Fruit fly (Drosophila melanogaster) whole organism, embryonic: Measurements from ENCODE around the gene CG5793.

ENCODE experiments used
- Abd-B ChIP-seq: fragments of 200-800 bp; sonication (Bioruptor generic); optimal IDR thresholded peaks from 2 replicates; lab custom pipeline; 2018; ENCODE audit warnings: missing biosample characterization, mild to moderate bottlenecking, missing genetic modification characterization, moderate library complexity
- Bgb ChIP-seq: fragments of 200-800 bp; sonication (Bioruptor generic); IDR thresholded peaks from 2 replicates; pipeline ENCODE4 v1.3.6; 2022; ENCODE audit warnings: missing biosample characterization, missing genetic modification characterization; ENCODE audit not compliant: partially characterized antibody
- BtbVII ChIP-seq: fragments of 200-800 bp; sonication (Bioruptor generic); optimal IDR thresholded peaks from 3 replicates; lab custom pipeline; 2017; ENCODE audit warnings: missing biosample characterization, mild to moderate bottlenecking, missing genetic modification characterization
- CG10366 ChIP-seq: fragments of 200-800 bp; sonication (Bioruptor generic); IDR thresholded peaks from 2 replicates; pipeline ENCODE4 v1.3.6; 2022; ENCODE audit warnings: missing biosample characterization, missing genetic modification characterization
- CG10654 ChIP-seq: fragments of 200-800 bp; sonication (Bioruptor generic); optimal IDR thresholded peaks from 2 replicates; lab custom pipeline; 2016; ENCODE audit warnings: missing biosample characterization, missing genetic modification characterization
- CG10959 ChIP-seq: fragments of 200-800 bp; sonication (Bioruptor generic); IDR thresholded peaks from 2 replicates; pipeline ENCODE4 v1.3.6; 2022; ENCODE audit warnings: missing biosample characterization, missing genetic modification characterization
- CG1233 ChIP-seq: fragments of 200-800 bp; sonication (Bioruptor generic); optimal IDR thresholded peaks from 4 replicates; lab custom pipeline; 2018; ENCODE audit warnings: missing biosample characterization, mild to moderate bottlenecking, missing genetic modification characterization
- CG17829 ChIP-seq: fragments of 200-800 bp; optimal IDR thresholded peaks from 2 replicates; lab custom pipeline; 2019; ENCODE audit warnings: missing biosample characterization, mild to moderate bottlenecking, missing genetic modification characterization, moderate library complexity
- CG17912 ChIP-seq: fragments of 200-800 bp; sonication (Bioruptor generic); optimal IDR thresholded peaks from 2 replicates; lab custom pipeline; 2018; ENCODE audit warnings: missing biosample characterization, mild to moderate bottlenecking, missing genetic modification characterization
- CG18262 ChIP-seq: fragments of 200-800 bp; optimal IDR thresholded peaks from 3 replicates; lab custom pipeline; 2019; ENCODE audit warnings: missing biosample characterization, mild to moderate bottlenecking, missing genetic modification characterization, moderate library complexity
- CG31365 ChIP-seq: fragments of 200-800 bp; sonication (Bioruptor generic); optimal IDR thresholded peaks from 2 replicates; lab custom pipeline; 2018; ENCODE audit warnings: missing biosample characterization, mild to moderate bottlenecking, missing genetic modification characterization
- CG3281 ChIP-seq: fragments of 200-800 bp; sonication (Bioruptor generic); optimal IDR thresholded peaks from 3 replicates; lab custom pipeline; 2017; ENCODE audit warnings: missing biosample characterization, mild to moderate bottlenecking, missing genetic modification characterization
- CG3726 ChIP-seq: fragments of 200-800 bp; sonication (Bioruptor generic); IDR thresholded peaks from 3 replicates; pipeline ENCODE4, ENCODE4 v1.3.6; 2022; ENCODE audit warnings: missing biosample characterization, missing genetic modification characterization
- CG7372 ChIP-seq: fragments of 200-800 bp; sonication (Bioruptor generic); IDR thresholded peaks from 2 replicates; pipeline ENCODE4 v1.3.6; 2022; ENCODE audit warnings: missing biosample characterization, missing genetic modification characterization
- CG7556 ChIP-seq: fragments of 200-800 bp; sonication (Bioruptor generic); optimal IDR thresholded peaks from 2 replicates; lab custom pipeline; 2017; ENCODE audit warnings: missing biosample characterization, mild to moderate bottlenecking, missing genetic modification characterization
- CG8388 ChIP-seq: fragments of 200-800 bp; sonication (Bioruptor generic); optimal IDR thresholded peaks from 2 replicates; lab custom pipeline; 2019; ENCODE audit warnings: missing biosample characterization, mild to moderate bottlenecking, missing genetic modification characterization, moderate library complexity
- CG9609 ChIP-seq: fragments of 200-800 bp; sonication (Bioruptor generic); optimal IDR thresholded peaks from 3 replicates; lab custom pipeline; 2016; ENCODE audit warnings: missing biosample characterization, missing genetic modification characterization
- CG9727 ChIP-seq: fragments of 200-800 bp; sonication (Bioruptor generic); optimal IDR thresholded peaks from 3 replicates; lab custom pipeline; 2017; ENCODE audit warnings: missing biosample characterization, mild to moderate bottlenecking, missing genetic modification characterization
- CG9797 ChIP-seq: fragments of 200-800 bp; sonication (Bioruptor generic); optimal IDR thresholded peaks from 3 replicates; lab custom pipeline; 2018; ENCODE audit warnings: missing biosample characterization, mild to moderate bottlenecking, missing genetic modification characterization
- CG9817 ChIP-seq: fragments of 200-800 bp; sonication (Bioruptor generic); optimal IDR thresholded peaks from 2 replicates; lab custom pipeline; 2018; ENCODE audit warnings: missing biosample characterization, mild to moderate bottlenecking, missing genetic modification characterization, moderate library complexity
- Chrac-16 ChIP-seq: fragments of 200-800 bp; sonication (Bioruptor generic); optimal IDR thresholded peaks from 3 replicates; lab custom pipeline; 2016; ENCODE audit warnings: missing biosample characterization, missing genetic modification characterization
- Dad ChIP-seq: fragments of 200-800 bp; sonication (Bioruptor generic); optimal IDR thresholded peaks from 3 replicates; lab custom pipeline; 2016; ENCODE audit warnings: missing biosample characterization, missing genetic modification characterization
- Dbx ChIP-seq: fragments of 200-800 bp; sonication (Bioruptor generic); IDR thresholded peaks from 3 replicates; pipeline ENCODE4 v1.3.6; 2022; ENCODE audit warnings: missing biosample characterization, missing genetic modification characterization
- Ets97D ChIP-seq: fragments of 200-800 bp; sonication (Bioruptor generic); optimal IDR thresholded peaks from 3 replicates; lab custom pipeline; 2016; ENCODE audit warnings: missing biosample characterization, missing genetic modification characterization
- GATAe ChIP-seq: fragments of 200-800 bp; sonication (Bioruptor generic); conservative IDR thresholded peaks from 2 replicates; pipeline ENCODE4 v1.3.6; 2022; ENCODE audit warnings: missing biosample characterization, missing genetic modification characterization
- Mad ChIP-seq: fragments of 200-800 bp; sonication (Bioruptor generic); optimal IDR thresholded peaks from 2 replicates; lab custom pipeline; 2016; ENCODE audit warnings: missing biosample characterization, missing genetic modification characterization
- Med ChIP-seq: fragments of 200-800 bp; sonication (Bioruptor generic); peaks from one replicate; lab custom pipeline; 2016; ENCODE audit warnings: missing biosample characterization, missing genetic modification characterization, mild to moderate bottlenecking, inconsistent platforms, moderate library complexity
- Oli ChIP-seq: fragments of 200-800 bp; sonication (Bioruptor generic); optimal IDR thresholded peaks from 2 replicates; lab custom pipeline; 2018; ENCODE audit warnings: missing biosample characterization, mild to moderate bottlenecking, missing genetic modification characterization, moderate library complexity
- Sox100B ChIP-seq: fragments of 200-800 bp; sonication (Bioruptor generic); optimal IDR thresholded peaks from 3 replicates; lab custom pipeline; 2018; ENCODE audit warnings: missing biosample characterization, mild to moderate bottlenecking, missing genetic modification characterization
- TFAM ChIP-seq: fragments of 200-800 bp; sonication (Bioruptor generic); optimal IDR thresholded peaks from 2 replicates; lab custom pipeline; 2017; ENCODE audit warnings: missing biosample characterization, missing genetic modification characterization, inconsistent platforms
- Taf1 ChIP-seq: fragments of 200-800 bp; sonication (Bioruptor generic); IDR thresholded peaks from 2 replicates; pipeline ENCODE4 v1.3.6; 2022; ENCODE audit warnings: missing biosample characterization, missing genetic modification characterization
- aop ChIP-seq: fragments of 200-800 bp; sonication (Bioruptor generic); IDR thresholded peaks from 2 replicates; pipeline ENCODE4 v1.3.6; 2022; ENCODE audit warnings: missing biosample characterization, missing genetic modification characterization
- ara ChIP-seq: fragments of 200-800 bp; sonication (Bioruptor generic); IDR thresholded peaks from 2 replicates; pipeline ENCODE4 v1.3.6; 2022; ENCODE audit warnings: missing biosample characterization, missing genetic modification characterization
- az2 ChIP-seq: fragments of 200-800 bp; sonication (Bioruptor generic); optimal IDR thresholded peaks from 3 replicates; lab custom pipeline; 2016; ENCODE audit warnings: missing biosample characterization, missing genetic modification characterization
- bigmax ChIP-seq: fragments of 200-800 bp; sonication (Bioruptor generic); optimal IDR thresholded peaks from 2 replicates; lab custom pipeline; 2018; ENCODE audit warnings: missing biosample characterization, mild to moderate bottlenecking, missing genetic modification characterization
- cas ChIP-seq: fragments of 200-800 bp; sonication (Bioruptor generic); IDR thresholded peaks from 2 replicates; pipeline ENCODE4 v1.3.6; 2022; ENCODE audit warnings: missing biosample characterization, missing genetic modification characterization
- chinmo ChIP-seq: fragments of 200-800 bp; sonication (Bioruptor generic); IDR thresholded peaks from 4 replicates; pipeline ENCODE4 v1.3.6; 2022; ENCODE audit warnings: missing biosample characterization, missing genetic modification characterization; ENCODE audit not compliant: partially characterized antibody
- esg ChIP-seq: fragments of 200-800 bp; sonication (Bioruptor generic); conservative IDR thresholded peaks from 2 replicates; pipeline ENCODE4 v1.3.6; 2022; ENCODE audit warnings: missing biosample characterization, missing genetic modification characterization
- insv ChIP-seq, 2 experiments: fragments of 200-800 bp; sonication (Bioruptor generic); optimal IDR thresholded peaks; 3 replicates each; lab custom pipeline; 2016 to 2018; ENCODE audit warnings: missing biosample characterization in 2 of 2, missing genetic modification characterization in 2 of 2
- nom ChIP-seq: fragments of 200-800 bp; sonication (Bioruptor generic); optimal IDR thresholded peaks from 2 replicates; lab custom pipeline; 2017; ENCODE audit warnings: missing biosample characterization, missing genetic modification characterization, mild to moderate bottlenecking, moderate library complexity, missing genetic modification reagents
- onecut ChIP-seq: fragments of 200-800 bp; sonication (Bioruptor generic); IDR thresholded peaks from 2 replicates; pipeline ENCODE4 v1.3.6; 2022; ENCODE audit warnings: missing biosample characterization, missing genetic modification characterization
- p53 ChIP-seq: fragments of 200-800 bp; sonication (Bioruptor generic); optimal IDR thresholded peaks from 2 replicates; lab custom pipeline; 2016; ENCODE audit warnings: missing biosample characterization, missing genetic modification characterization
- prd ChIP-seq, 3 experiments: fragments of >200 bp in 2 of 3; fragments of 200-800 bp in 1 of 3; sonication (Bioruptor generic) in 1 of 3; optimal IDR thresholded peaks in 2 of 3; IDR thresholded peaks in 1 of 3; 2 replicates in 2 of 3; 3 replicates in 1 of 3; pipeline versions ENCODE4 v1.3.6 to Lab custom; 2017 to 2022; ENCODE audit warnings: missing biosample characterization in 1 of 3, missing genetic modification characterization in 1 of 3
- psq ChIP-seq: fragments of 200-800 bp; sonication (Bioruptor generic); optimal IDR thresholded peaks from 2 replicates; lab custom pipeline; 2017; ENCODE audit warnings: missing biosample characterization, missing genetic modification characterization
- pzg ChIP-seq: fragments of 200-800 bp; sonication (Bioruptor generic); optimal IDR thresholded peaks from 3 replicates; lab custom pipeline; 2018; ENCODE audit warnings: missing biosample characterization, mild to moderate bottlenecking, missing genetic modification characterization, moderate library complexity
- sens-2 ChIP-seq: fragments of 200-800 bp; sonication (Bioruptor generic); IDR thresholded peaks from 2 replicates; pipeline ENCODE4 v1.3.6; 2022; ENCODE audit warnings: missing biosample characterization, missing genetic modification characterization
- sna ChIP-seq: fragments of 200-800 bp; sonication (Bioruptor generic); IDR thresholded peaks from 2 replicates; pipeline ENCODE4 v1.3.6; 2022; ENCODE audit warnings: missing biosample characterization, missing genetic modification characterization; ENCODE audit not compliant: partially characterized antibody
- tio ChIP-seq: fragments of 200-800 bp; sonication (Bioruptor generic); optimal IDR thresholded peaks from 2 replicates; lab custom pipeline; 2017; ENCODE audit warnings: missing biosample characterization, missing genetic modification characterization, inconsistent platforms
- twi ChIP-seq: fragments of 200-800 bp; optimal IDR thresholded peaks from 2 replicates; lab custom pipeline; 2019; ENCODE audit warnings: missing biosample characterization, mild to moderate bottlenecking, missing genetic modification characterization, moderate library complexity
- unc-4 ChIP-seq: fragments of 200-800 bp; sonication (Bioruptor generic); IDR thresholded peaks from 2 replicates; pipeline ENCODE4 v1.3.6; 2022; ENCODE audit warnings: missing biosample characterization, missing genetic modification characterization; ENCODE audit not compliant: partially characterized antibody

The CG5793 gene

DNA sequence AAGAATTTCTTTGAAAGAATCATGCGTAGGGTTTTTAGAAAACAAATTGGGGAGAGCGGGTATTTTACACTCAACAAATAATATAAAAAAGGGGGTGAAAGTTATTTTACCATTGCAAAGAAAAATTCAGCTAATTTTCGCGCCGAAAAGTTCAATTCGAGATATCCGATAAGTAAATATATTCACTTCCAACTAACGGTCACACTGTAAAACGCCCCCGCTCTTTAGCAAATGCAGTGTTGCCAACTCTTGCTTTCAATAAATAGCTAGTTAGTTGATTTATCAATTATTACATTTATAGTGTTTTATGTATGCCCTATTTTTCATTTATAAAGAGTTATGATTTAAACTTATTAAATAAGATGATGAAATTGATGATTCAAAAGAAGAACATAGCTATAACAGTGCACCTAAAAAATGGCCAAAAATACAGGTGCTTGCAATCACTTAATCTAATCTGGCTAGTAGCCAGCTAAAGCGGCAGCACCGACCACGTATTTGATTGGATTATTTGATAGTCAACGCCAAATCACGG, 10.9 kb downstream of the CG5793 start, which contains the start of gene meigo (continued):
- TF ChIP-seq cas (GFP tag; lab: Robert Waterston, UW) (0 out of 2 replicates have a peak, but pooled peaks have one; percentile 44), CG9797 (GFP tag; lab: Kevin White, UChicago) (peak; percentile 91), az2 (peak; percentile 33), BtbVII (GFP tag; lab: Kevin White, UChicago) (peak; percentile 34), CG7556 (peak; percentile 62), CG3726 (GFP tag; lab: Robert Waterston, UW) (no peak), prd (optimal IDR thresholded peaks at IDR 0.05; lab: Kevin White, UChicago) (no peak), prd (GFP tag; IDR thresholded peaks at IDR 0.05; lab: Robert Waterston, UW) (peak; percentile 72), Taf1 (GFP tag; lab: Robert Waterston, UW) (peak; percentile 51; the same call in 1 of the 2 replicates), CG3281 (peak; percentile 84), CG31365 (tag; lab: Kevin White, UChicago) (no peak), CG9817 (tag; lab: Kevin White, UChicago) (peak; percentile 79), Abd-B (GFP tag; lab: Kevin White, UChicago) (peak; percentile 90), Dad (peak; percentile 25), Oli (tag; lab: Kevin White, UChicago) (peak; percentile 53), Chrac-16 (GFP tag; lab: Kevin White, UChicago) (peak; percentile 59), twi (tag; lab: Kevin White, UChicago) (peak; percentile 52), Dbx (peak; percentile 71; the same call in 2 of the 3 replicates), CG7372 (GFP tag; lab: Robert Waterston, UW) (peak; percentile 60), onecut (GFP tag; lab: Robert Waterston, UW) (peak; percentile 9; the same call in 1 of the 2 replicates), insv (GFP tag; optimal IDR thresholded peaks at IDR 0.05; lab: Kevin White, UChicago) (peak in 1 of 2 experiments; percentile 54), Mad (GFP tag; lab: Kevin White, UChicago) (peak; percentile 69), bigmax (no peak), aop (GFP tag; lab: Robert Waterston, UW) (no peak), CG8388 (GFP tag; lab: Kevin White, UChicago) (peak; percentile 50), sna (GFP tag; lab: Robert Waterston, UW) (0 out of 2 replicates have a peak, but pooled peaks have one; percentile 49), CG18262 (tag; lab: Kevin White, UChicago) (peak; percentile 74), sens-2 (GFP tag; lab: Robert Waterston, UW) (0 out of 2 replicates have a peak, but pooled peaks have one; percentile 33), ara (GFP tag; lab: Robert Waterston, UW) (no peak), CG9727 (GFP tag; lab: Kevin White, UChicago) (peak; percentile 37), esg (GFP tag; lab: Robert Waterston, UW) (peak; percentile 62), psq (GFP tag; lab: Kevin White, UChicago) (no peak), CG1233 (GFP tag; lab: Kevin White, UChicago) (peak; percentile 47), CG10366 (GFP tag; lab: Robert Waterston, UW) (peak; percentile 39; the same call in 1 of the 2 replicates), CG10959 (GFP tag; lab: Robert Waterston, UW) (no peak), Ets97D (GFP tag; lab: Kevin White, UChicago) (peak; percentile 53)

DNA sequence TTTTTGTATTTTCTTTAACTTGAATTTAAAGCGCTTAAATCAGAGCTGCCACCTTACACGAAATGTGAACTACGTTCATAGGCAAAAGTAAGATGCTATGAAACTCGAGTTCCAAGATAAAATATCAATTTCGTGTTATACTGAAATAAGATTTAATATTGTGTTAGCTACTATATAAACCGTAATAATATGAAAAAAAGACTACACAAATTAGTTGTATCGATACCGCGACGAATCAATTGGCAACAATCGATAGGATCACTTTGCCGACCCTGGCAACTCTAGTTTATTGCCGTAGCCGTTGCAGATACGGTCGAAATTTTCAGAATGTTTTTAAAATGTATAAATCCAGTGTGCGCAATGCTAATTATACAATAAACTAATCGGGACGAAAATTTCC, 13.1 kb downstream of the CG5793 start, which contains the start of gene SNF4Agamma:
TSS of gene SNF4Agamma (plus strand) at position 282 of the 400 bp plus-strand sequence.
- peak; percentile 83 for TF ChIP-seq Med (GFP tag; lab: Kevin White, UChicago)
- TF ChIP-seq CG9609 (GFP tag; lab: Kevin White, UChicago), result peak; percentile 24
- TF ChIP-seq CG17829 (tag; lab: Kevin White, UChicago), result peak; percentile 58
- TF ChIP-seq Bgb (GFP tag; lab: Robert Waterston, UW), result peak; percentile 76
- TF ChIP-seq unc-4 (GFP tag; lab: Robert Waterston, UW), result peak; percentile 78
- no peak for TF ChIP-seq tio (GFP tag; lab: Kevin White, UChicago)
- TF ChIP-seq CG17912, result no peak
- TF ChIP-seq GATAe (GFP tag; lab: Robert Waterston, UW), result 0 out of 2 replicates have a peak, but pooled peaks have one; percentile 31
- 0 out of 4 replicates have a peak, but pooled peaks have one; percentile 66 for TF ChIP-seq chinmo
- no peak for TF ChIP-seq TFAM (GFP tag; lab: Kevin White, UChicago)
- TF ChIP-seq Sox100B (GFP tag; lab: Kevin White, UChicago), result no peak
- TF ChIP-seq CG10654 (GFP tag; lab: Kevin White, UChicago), result peak; percentile 22
- TF ChIP-seq pzg (GFP tag; lab: Kevin White, UChicago), result peak; percentile 72
- no peak for TF ChIP-seq p53 (GFP tag; lab: Kevin White, UChicago)
- TF ChIP-seq nom, result no peak
